Worm (Caenorhabditis elegans) whole organism, L3 larva: ENCODE results near the gene T19H12.3.

Experiments used
- R02D3.7 ChIP-seq: fragments of 150-350 bp; optimal IDR thresholded peaks from 2 replicates; lab custom pipeline; 2014; ENCODE audit warnings: missing biosample characterization, missing genetic modification characterization
- ZK546.5 ChIP-seq: sonication (generic microtip); optimal IDR thresholded peaks from 2 replicates; lab custom pipeline; 2017; ENCODE audit warnings: missing biosample characterization, missing genetic modification characterization
- aly-2 ChIP-seq: fragments of 150-350 bp; optimal IDR thresholded peaks from 2 replicates; lab custom pipeline; 2014; ENCODE audit warnings: missing biosample characterization, missing genetic modification characterization
- ama-1 ChIP-seq: fragments of 150-350 bp; optimal IDR thresholded peaks from 2 replicates; lab custom pipeline; 2018
- ceh-16 ChIP-seq: sonication (generic microtip); optimal IDR thresholded peaks from 2 replicates; lab custom pipeline; 2017; ENCODE audit warnings: missing biosample characterization, missing genetic modification characterization
- ceh-28 ChIP-seq: fragments of 150-350 bp; optimal IDR thresholded peaks from 2 replicates; lab custom pipeline; 2014; ENCODE audit warnings: missing biosample characterization, missing genetic modification reagents, missing genetic modification characterization
- ceh-82 ChIP-seq: fragments of 150-350 bp; optimal IDR thresholded peaks from 2 replicates; lab custom pipeline; 2014; ENCODE audit warnings: missing biosample characterization, missing genetic modification characterization
- ceh-9 ChIP-seq: sonication (generic microtip); optimal IDR thresholded peaks from 2 replicates; lab custom pipeline; 2018; ENCODE audit warnings: missing biosample characterization, missing genetic modification characterization
- egl-5 ChIP-seq: fragments of 150-350 bp; optimal IDR thresholded peaks from 2 replicates; lab custom pipeline; 2017; ENCODE audit warnings: missing biosample characterization, missing genetic modification reagents, missing genetic modification characterization, inconsistent platforms
- elt-1 ChIP-seq: fragments of 150-350 bp; optimal IDR thresholded peaks from 2 replicates; lab custom pipeline; 2014; ENCODE audit warnings: missing biosample characterization, missing genetic modification characterization
- elt-2 ChIP-seq: sonication (generic microtip); optimal IDR thresholded peaks from 2 replicates; lab custom pipeline; 2016; ENCODE audit warnings: missing genetic modification reagents, mild to moderate bottlenecking, missing genetic modification characterization, missing compliant biosample characterization
- eor-1 ChIP-seq, 2 experiments: fragments of 150-350 bp; optimal IDR thresholded peaks; 2 replicates each; lab custom pipeline; 2014 to 2018; ENCODE audit warnings: missing biosample characterization in 2 of 2, missing genetic modification characterization in 2 of 2
- fkh-2 ChIP-seq: fragments of 150-350 bp; optimal IDR thresholded peaks from 2 replicates; lab custom pipeline; 2014; ENCODE audit warnings: missing biosample characterization, missing genetic modification reagents, missing genetic modification characterization
- fos-1 ChIP-seq: fragments of 150-350 bp; optimal IDR thresholded peaks from 2 replicates; lab custom pipeline; 2014; ENCODE audit warnings: missing biosample characterization, missing genetic modification characterization
- hmg-11 ChIP-seq: sonication (generic microtip); optimal IDR thresholded peaks from 2 replicates; lab custom pipeline; 2016; ENCODE audit warnings: missing genetic modification characterization, missing compliant biosample characterization
- lin-15B ChIP-seq: fragments of 150-350 bp; optimal IDR thresholded peaks from 2 replicates; lab custom pipeline; 2014; ENCODE audit warnings: missing biosample characterization, missing genetic modification characterization
- lin-39 ChIP-seq: fragments of 150-350 bp; optimal IDR thresholded peaks from 2 replicates; lab custom pipeline; 2018; ENCODE audit warnings: missing biosample characterization, missing genetic modification reagents, missing genetic modification characterization
- mdl-1 ChIP-seq: fragments of 150-350 bp; optimal IDR thresholded peaks from 2 replicates; lab custom pipeline; 2014; ENCODE audit warnings: missing biosample characterization, missing genetic modification characterization
- mml-1 ChIP-seq: fragments of 150-350 bp; sonication (generic microtip); optimal IDR thresholded peaks from 3 replicates; lab custom pipeline; 2014; ENCODE audit warnings: missing biosample characterization, missing genetic modification characterization
- nhr-11 ChIP-seq: fragments of 150-350 bp; optimal IDR thresholded peaks from 2 replicates; lab custom pipeline; 2014; ENCODE audit warnings: missing biosample characterization, missing genetic modification characterization
- nhr-12 ChIP-seq: fragments of 150-350 bp; optimal IDR thresholded peaks from 2 replicates; lab custom pipeline; 2014; ENCODE audit warnings: missing biosample characterization, missing genetic modification characterization
- nhr-23 ChIP-seq: fragments of 150-350 bp; optimal IDR thresholded peaks from 2 replicates; lab custom pipeline; 2014; ENCODE audit warnings: missing biosample characterization, missing genetic modification reagents, missing genetic modification characterization
- nhr-28 ChIP-seq: fragments of 150-350 bp; optimal IDR thresholded peaks from 2 replicates; lab custom pipeline; 2014; ENCODE audit warnings: missing biosample characterization, missing genetic modification characterization
- nhr-67 ChIP-seq: fragments of 150-350 bp; optimal IDR thresholded peaks from 2 replicates; lab custom pipeline; 2014; ENCODE audit warnings: missing biosample characterization, missing genetic modification characterization
- nhr-77 ChIP-seq: fragments of 150-350 bp; optimal IDR thresholded peaks from 2 replicates; lab custom pipeline; 2014; ENCODE audit warnings: missing biosample characterization, missing genetic modification characterization
- pqm-1 ChIP-seq: fragments of 150-350 bp; optimal IDR thresholded peaks from 2 replicates; lab custom pipeline; 2017; ENCODE audit warnings: missing biosample characterization, missing genetic modification characterization, inconsistent platforms
- sea-2 ChIP-seq: fragments of 150-350 bp; sonication (generic microtip); optimal IDR thresholded peaks from 4 replicates; lab custom pipeline; 2014; ENCODE audit warnings: missing biosample characterization, missing genetic modification reagents, missing genetic modification characterization
- snpc-4 ChIP-seq: fragments of 150-350 bp; optimal IDR thresholded peaks from 2 replicates; lab custom pipeline; 2014; ENCODE audit warnings: missing biosample characterization, missing genetic modification characterization
- tbx-2 ChIP-seq: sonication (generic microtip); optimal IDR thresholded peaks from 2 replicates; lab custom pipeline; 2016; ENCODE audit warnings: mild to moderate bottlenecking, missing genetic modification characterization, missing compliant biosample characterization
- unc-39 ChIP-seq: sonication (generic microtip); optimal IDR thresholded peaks from 4 replicates; lab custom pipeline; 2017; ENCODE audit warnings: missing biosample characterization, missing genetic modification characterization
- ztf-11 ChIP-seq: fragments of 150-350 bp; optimal IDR thresholded peaks from 2 replicates; lab custom pipeline; 2014; ENCODE audit warnings: missing biosample characterization, missing genetic modification characterization
- ztf-4 ChIP-seq: fragments of 150-350 bp; optimal IDR thresholded peaks from 2 replicates; lab custom pipeline; 2014; ENCODE audit warnings: missing biosample characterization, missing genetic modification characterization

The T19H12.3 gene

DNA sequence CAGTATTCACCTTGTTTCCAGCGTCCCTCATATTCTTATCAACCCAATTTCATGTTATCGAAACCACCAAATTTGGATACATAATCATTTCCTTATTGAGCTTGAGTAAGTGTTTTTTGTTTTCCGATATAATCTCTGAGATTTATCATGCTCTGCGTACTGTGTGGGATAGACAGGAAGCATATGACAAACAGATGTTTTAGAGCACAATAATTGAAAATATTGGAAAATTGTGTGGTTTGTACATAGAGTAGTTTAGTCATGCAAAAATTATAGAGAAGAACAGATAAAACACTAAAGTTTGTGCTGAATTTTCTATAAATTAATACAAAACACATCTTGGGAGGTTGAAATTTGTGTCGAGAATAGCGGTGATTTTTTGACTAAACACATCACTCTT lies 16.8 kb upstream of the T19H12.3 start:
- TF ChIP-seq egl-5 (tag; lab: Kevin White, UChicago) (no peak), ceh-28 (tag; lab: Kevin White, UChicago) (no peak), fos-1 (tag; lab: Kevin White, UChicago) (no peak), ceh-9 (no peak), elt-2 (tag; lab: Kevin White, UChicago) (no peak), aly-2 (tag; lab: Kevin White, UChicago) (no peak), sea-2 (no peak), nhr-12 (no peak), pqm-1 (tag; lab: Kevin White, UChicago) (no peak), nhr-77 (no peak), ceh-82 (tag; lab: Kevin White, UChicago) (no peak), mml-1 (tag; lab: Kevin White, UChicago) (no peak), nhr-67 (tag; lab: Kevin White, UChicago) (no peak), lin-39 (tag; lab: Kevin White, UChicago) (no peak), ZK546.5 (tag; lab: Kevin White, UChicago) (no peak), nhr-11 (no peak), nhr-28 (no peak), hmg-11 (tag; lab: Kevin White, UChicago) (no peak), unc-39 (tag; lab: Kevin White, UChicago) (no peak), snpc-4 (no peak)

DNA sequence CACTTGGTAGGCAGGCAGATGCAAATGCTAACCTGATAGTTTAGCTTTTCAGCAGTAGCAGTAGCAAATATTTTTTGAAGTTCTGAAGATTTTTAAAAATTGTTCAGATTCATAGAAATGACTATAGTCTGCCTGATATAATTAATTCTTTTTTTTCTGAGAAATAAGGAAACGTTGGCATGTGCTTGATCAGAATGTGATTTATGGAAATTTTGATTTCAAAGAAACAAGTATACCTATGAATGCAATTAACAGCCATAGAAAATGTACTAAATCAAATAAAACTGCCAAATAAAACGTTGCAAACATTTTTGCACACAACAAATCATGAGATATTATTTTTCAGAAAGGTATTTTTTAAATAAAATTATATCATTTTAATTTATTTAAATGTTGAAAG lies 14.8 kb upstream of the T19H12.3 start:
- TF ChIP-seq nhr-11: peak; percentile 56
- no peak for TF ChIP-seq elt-1 (tag; lab: Kevin White, UChicago)

- TF ChIP-seq egl-5 (tag; lab: Kevin White, UChicago): no peak
- TF ChIP-seq R02D3.7 (tag; lab: Kevin White, UChicago): no peak
- TF ChIP-seq elt-1 (tag; lab: Kevin White, UChicago): no peak
- no peak for TF ChIP-seq ztf-11 (tag; lab: Kevin White, UChicago)
- TF ChIP-seq nhr-11: no peak
- TF ChIP-seq tbx-2 (tag; lab: Kevin White, UChicago): no peak
- TF ChIP-seq ztf-4 (tag; lab: Kevin White, UChicago): no peak
- no peak for TF ChIP-seq mdl-1 (tag; lab: Kevin White, UChicago)
- TF ChIP-seq elt-2 (tag; lab: Kevin White, UChicago): no peak
These were observed 13.5 kb upstream of the T19H12.3 start, which contains the start of gene srd-33 for ce11 chrV:4871992-4872391. srd-33 (plus strand) TSS chrV:4872292.

- no peak for TF ChIP-seq nhr-23
- no peak for TF ChIP-seq fkh-2 (tag; lab: Kevin White, UChicago)
- no peak for TF ChIP-seq aly-2 (tag; lab: Kevin White, UChicago)
- no peak for TF ChIP-seq fos-1 (tag; lab: Kevin White, UChicago)
- no peak for TF ChIP-seq R02D3.7 (tag; lab: Kevin White, UChicago)
These were observed 7.9 kb upstream of the T19H12.3 start, which contains the start of gene T19H12.6 for ce11 chrV:4877587-4877986. T19H12.6 (minus strand) TSS chrV:4877687.

DNA sequence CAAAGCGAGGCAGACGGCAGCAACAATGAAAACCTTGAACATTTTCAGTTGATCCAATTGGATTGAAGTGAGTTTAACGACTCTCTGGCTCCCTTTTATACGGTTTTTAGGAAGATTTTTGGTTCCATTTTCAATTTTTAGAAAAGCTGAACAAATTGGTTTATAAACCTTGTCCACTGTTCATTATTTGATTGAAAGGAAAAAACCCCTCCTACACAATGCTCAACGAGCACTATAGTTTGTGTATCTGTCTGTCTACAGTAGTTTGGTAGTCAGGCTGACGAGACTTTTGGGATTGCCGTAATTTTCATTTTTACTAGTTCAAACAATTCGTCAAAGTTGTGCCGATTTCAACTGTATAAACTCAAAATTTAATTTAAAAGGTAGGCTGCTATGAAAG lies 6.2 kb upstream of the T19H12.3 start, which contains the start of gene T19H12.15:
TSS of gene T19H12.15 (minus strand) at position 101 of the 400 bp plus-strand sequence.
- TF ChIP-seq ceh-28 (tag; lab: Kevin White, UChicago) (no peak), ama-1 (no peak), lin-15B (tag; lab: Kevin White, UChicago) (no peak), nhr-67 (tag; lab: Kevin White, UChicago) (no peak), ceh-16 (tag; lab: Kevin White, UChicago) (no peak), ztf-11 (tag; lab: Kevin White, UChicago) (no peak), lin-39 (tag; lab: Kevin White, UChicago) (no peak)

DNA sequence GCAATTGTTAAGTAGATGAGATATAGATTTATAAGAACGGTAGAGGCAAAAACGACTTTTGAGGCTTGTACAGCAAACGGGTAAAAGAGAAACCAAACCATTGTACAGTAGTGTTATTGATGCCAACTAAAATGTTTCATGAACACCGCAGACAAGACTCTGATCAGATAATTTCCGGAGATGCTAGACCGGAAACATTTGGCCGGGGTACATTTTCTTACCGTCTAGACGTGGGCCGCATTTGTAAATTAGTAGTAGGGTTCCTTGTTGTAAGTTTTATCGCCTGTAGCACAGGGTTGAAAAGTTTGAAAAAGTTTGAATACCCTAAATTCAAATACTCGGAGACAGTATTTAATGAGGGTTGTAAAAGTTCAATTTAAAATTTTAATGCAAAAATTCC lies 4.1 kb upstream of the T19H12.3 start, which contains the start of gene str-32:
TSS of gene str-32 (minus strand) at position 101 of the 400 bp plus-strand sequence.
- TF ChIP-seq eor-1 (tag; optimal IDR thresholded peaks at IDR 0.05; lab: Kevin White, UChicago) (no peak), sea-2 (no peak), fkh-2 (tag; lab: Kevin White, UChicago) (no peak), unc-39 (tag; lab: Kevin White, UChicago) (no peak)
